Fruit fly (Drosophila melanogaster): ENCODE results near the gene CG12985.
A peak's percentile ranks its signal among the peaks of the same experiment; 100 is the strongest.

Gene CG12985

DNA sequence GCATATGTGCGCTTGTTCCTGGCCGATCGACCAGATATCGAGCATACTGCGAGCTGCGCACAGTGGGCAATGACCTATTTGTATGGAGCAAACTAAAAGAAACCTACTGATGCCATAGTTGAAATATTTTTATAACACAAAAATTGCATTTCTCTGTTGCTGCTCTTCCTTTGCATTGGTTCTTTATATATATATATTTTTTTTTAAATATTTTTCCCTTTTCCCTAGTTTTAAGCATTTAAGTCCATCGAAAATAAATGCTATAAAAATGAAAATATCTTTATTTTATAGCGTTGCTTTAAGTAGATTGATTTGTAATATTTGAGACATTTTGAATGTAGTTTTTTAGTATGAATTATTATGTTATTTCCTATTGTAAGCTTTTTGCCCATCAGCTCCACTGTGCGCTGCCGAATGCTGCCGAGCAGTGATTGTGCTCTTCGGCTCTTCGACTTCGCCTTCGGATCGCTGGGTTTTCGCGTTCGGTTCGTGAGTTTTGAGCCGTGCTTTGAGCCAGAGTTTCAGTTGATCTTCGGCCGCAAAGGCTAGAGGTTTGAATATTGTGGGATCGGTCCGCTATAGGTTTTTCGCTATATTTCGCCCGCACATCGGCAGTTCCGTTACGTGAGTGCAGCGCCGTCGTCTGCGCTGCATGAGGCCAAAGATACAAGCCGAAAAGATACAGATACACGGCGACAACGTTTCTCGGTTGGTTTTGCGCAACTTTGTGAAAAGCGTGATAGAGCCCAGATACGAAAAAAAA lies 27.6 kb downstream of the CG12985 start, which contains the start of gene CG6847 (continued):
- TF ChIP-seq CG16813 (GFP tag; IDR thresholded peaks at IDR 0.05; ENCODE audit: partially characterized antibody) (no peak), CG15514 (GFP tag; optimal IDR thresholded peaks at IDR 0.05) (no peak), CG9437 (GFP tag; optimal IDR thresholded peaks at IDR 0.05) (peak; percentile 79), HmgD (GFP tag; optimal IDR thresholded peaks at IDR 0.05) (no peak), CG11723 (GFP tag; optimal IDR thresholded peaks at IDR 0.05) (peak; percentile 39), cad (GFP tag; optimal IDR thresholded peaks at IDR 0.05) (no peak), stc (GFP tag; IDR thresholded peaks at IDR 0.05) (no peak), ci (GFP tag; IDR thresholded peaks at IDR 0.05) (0 out of 3 replicates have a peak, but pooled peaks have one; percentile 47), Mad (GFP tag; optimal IDR thresholded peaks at IDR 0.05) (peak; percentile 52), CG3847 (GFP tag; IDR thresholded peaks at IDR 0.05) (peak; percentile 36), mam (GFP tag; optimal IDR thresholded peaks at IDR 0.05) (no peak), HLHmδ (GFP tag; optimal IDR thresholded peaks at IDR 0.05) (no peak), al (GFP tag; IDR thresholded peaks at IDR 0.05) (peak; percentile 45; the same call in 1 of the 2 replicates), CG12391 (tag; optimal IDR thresholded peaks at IDR 0.05) (peak; percentile 86), CG2678 (tag; optimal IDR thresholded peaks at IDR 0.05) (peak; percentile 69), ac (GFP tag; optimal IDR thresholded peaks at IDR 0.05) (peak; percentile 28), Oaz (GFP tag; IDR thresholded peaks at IDR 0.05) (no peak; the same call in 1 of the 2 replicates), Hey (tag; optimal IDR thresholded peaks at IDR 0.05) (no peak), Hr78 (GFP tag; optimal IDR thresholded peaks at IDR 0.05) (no peak), CG14050 (GFP tag; IDR thresholded peaks at IDR 0.05) (0 out of 3 replicates have a peak, but pooled peaks have one; percentile 9)

DNA sequence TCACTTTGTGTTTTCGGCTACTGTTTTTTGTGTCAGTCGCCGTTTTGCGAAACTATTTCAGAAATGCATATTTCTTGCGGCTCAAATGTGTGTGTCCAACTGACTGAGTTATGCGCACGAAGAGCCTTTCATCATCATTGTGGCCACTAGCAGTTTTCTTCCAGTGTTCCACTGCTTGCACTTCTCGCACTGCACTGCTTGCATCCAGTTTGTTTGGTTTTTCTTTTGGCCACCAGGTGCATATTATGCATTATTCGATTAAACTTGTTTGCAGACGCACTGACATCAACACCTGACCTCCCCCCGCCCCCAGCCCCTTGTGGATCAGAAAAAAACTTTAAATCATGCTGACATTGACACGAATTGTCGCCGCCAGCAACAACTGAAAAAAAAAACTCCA lies 29.0 kb downstream of the CG12985 start:
- TF ChIP-seq CG31365 (tag; optimal IDR thresholded peaks at IDR 0.05) (peak; percentile 87), Dfd (GFP tag; optimal IDR thresholded peaks at IDR 0.05) (peak in 1 of 2 experiments; percentile 40), CG7839 (tag; optimal IDR thresholded peaks at IDR 0.05) (no peak), CG4424 (GFP tag; optimal IDR thresholded peaks at IDR 0.05) (no peak), stwl (tag; optimal IDR thresholded peaks at IDR 0.05) (peak; percentile 38), zf30C (GFP tag; optimal IDR thresholded peaks at IDR 0.05) (peak; percentile 64), CTCF (GFP tag; optimal IDR thresholded peaks at IDR 0.05) (peak; percentile 72), CG8290 (GFP tag; optimal IDR thresholded peaks at IDR 0.05) (peak; percentile 21), CG8290 (tag; optimal IDR thresholded peaks at IDR 0.05) (no peak), esg (GFP tag; conservative IDR thresholded peaks at IDR 0.05) (no peak), Med (GFP tag) (peak; percentile 6), Lpt (GFP tag; optimal IDR thresholded peaks at IDR 0.05) (no peak), Ets65A (GFP tag) (peak; percentile 61), CG18476 (GFP tag; optimal IDR thresholded peaks at IDR 0.05) (no peak)

DNA sequence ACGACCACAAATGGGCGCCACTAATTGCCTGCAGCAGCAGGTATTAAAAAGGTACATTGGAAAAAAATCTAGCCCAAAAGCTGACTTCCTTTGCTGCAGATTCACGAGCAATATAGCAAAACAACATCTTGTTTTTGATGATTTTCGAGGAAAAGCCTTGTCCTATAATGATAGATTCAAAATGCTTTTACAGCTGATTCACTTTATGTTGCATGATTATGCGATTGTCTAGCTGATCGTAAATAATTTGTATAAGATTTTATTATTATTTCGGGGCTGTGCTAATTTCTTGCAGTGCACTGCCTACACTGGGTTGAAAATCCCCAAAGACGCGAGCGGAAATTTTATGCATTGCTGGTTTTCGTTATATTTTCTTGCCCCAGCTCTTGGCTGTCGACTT lies 31.0 kb downstream of the CG12985 start:
- TF ChIP-seq C15 (GFP tag; IDR thresholded peaks at IDR 0.05) (no peak), CG7839 (tag; optimal IDR thresholded peaks at IDR 0.05) (peak; percentile 17), esg (GFP tag; conservative IDR thresholded peaks at IDR 0.05) (0 out of 2 replicates have a peak, but pooled peaks have one; percentile 7), row (GFP tag; IDR thresholded peaks at IDR 0.05) (0 out of 3 replicates have a peak, but pooled peaks have one; percentile 16), prd (optimal IDR thresholded peaks at IDR 0.05) (no peak), prd (GFP tag; IDR thresholded peaks at IDR 0.05) (peak; percentile 6; the same call in 1 of the 3 replicates), so (GFP tag; IDR thresholded peaks at IDR 0.05) (no peak), Blimp-1 (GFP tag; optimal IDR thresholded peaks at IDR 0.05) (peak; percentile 33), bsh (GFP tag; optimal IDR thresholded peaks at IDR 0.05) (peak in 1 of 2 experiments; percentile 2), tin (GFP tag; optimal IDR thresholded peaks at IDR 0.05) (no peak), Sox102F (GFP tag; optimal IDR thresholded peaks at IDR 0.05) (peak; percentile 10), CoRest (tag; optimal IDR thresholded peaks at IDR 0.05) (peak; percentile 7), Med (GFP tag) (peak; percentile 5), Ssrp (tag; optimal IDR thresholded peaks at IDR 0.05) (peak; percentile 13), CG15011 (GFP tag; optimal IDR thresholded peaks at IDR 0.05) (no peak), Elba2 (GFP tag; optimal IDR thresholded peaks at IDR 0.05) (no peak), CG2712 (tag; optimal IDR thresholded peaks at IDR 0.05) (peak; percentile 7), run (tag; optimal IDR thresholded peaks at IDR 0.05) (peak; percentile 6)

All from whole organism, embryonic.